Fruit fly (Drosophila melanogaster) S2 (cell line): ENCODE data around the gene Archease.

ENCODE experiments used
- CG8478 ChIP-seq: fragments of >200 bp; optimal IDR thresholded peaks from 2 replicates; lab custom pipeline; 2018
- CTCF ChIP-seq, 2 experiments: fragments of >200 bp; optimal IDR thresholded peaks; 2 replicates each; lab custom pipeline; 2018

DNA sequence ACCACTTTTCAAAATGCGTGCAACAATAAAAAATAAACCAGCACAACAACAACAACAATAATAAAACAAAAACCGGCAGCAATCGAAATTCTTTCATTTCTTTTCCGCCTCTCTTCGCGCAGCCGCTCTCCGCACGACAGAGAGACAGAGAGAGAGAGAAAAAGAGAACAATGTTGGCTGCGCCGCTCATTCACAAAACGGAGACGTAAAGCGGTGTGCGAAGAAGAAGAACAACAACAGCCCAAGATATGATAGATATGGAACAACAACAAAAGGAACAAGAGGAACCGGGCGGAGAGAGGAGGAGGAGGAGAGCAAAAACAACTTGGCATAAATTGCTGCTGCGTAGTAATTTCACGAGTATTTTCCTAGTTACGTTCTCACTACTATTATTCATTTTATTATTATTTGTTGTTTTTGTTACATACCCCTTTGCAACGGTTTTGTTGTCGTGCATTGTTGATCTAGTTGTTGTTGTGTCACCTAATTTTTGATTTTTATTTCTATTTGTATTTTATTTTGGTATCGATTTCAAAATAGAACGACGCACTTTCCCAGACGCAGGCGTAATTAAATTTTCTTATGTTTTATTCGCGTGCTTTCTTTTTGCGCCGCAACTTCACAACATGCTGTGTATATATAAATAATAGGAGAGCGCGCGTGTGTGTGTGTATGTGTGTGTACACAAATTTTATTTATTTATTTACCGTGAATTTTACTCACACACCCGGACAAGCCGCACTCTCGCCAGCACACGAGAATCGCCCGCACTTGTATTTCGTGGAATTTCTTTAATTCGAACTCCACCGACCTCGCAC, 44.3 kb downstream of the Archease start:
- TF ChIP-seq CG8478 (lab: Kevin White, UChicago) (no peak), CTCF (optimal IDR thresholded peaks at IDR 0.05; lab: Kevin White, UChicago) (no peak)
